Fruit fly (Drosophila melanogaster) whole organism: ENCODE results near the gene Sptz.

Experiments used
- CG8478 ChIP-seq: fragments of >200 bp; optimal IDR thresholded peaks from 2 replicates; lab custom pipeline; 2018; ENCODE audit warnings: inconsistent platforms
- Dll ChIP-seq: fragments of >200 bp; optimal IDR thresholded peaks from 2 replicates; lab custom pipeline; 2017
- EcR ChIP-seq, 2 experiments: fragments of >200 bp; optimal IDR thresholded peaks; 2 replicates each; lab custom pipeline; 2017; ENCODE audit warnings: missing biosample characterization in 2 of 2, missing genetic modification characterization in 2 of 2, missing genetic modification reagents in 2 of 2
- pan ChIP-seq: fragments of >200 bp; optimal IDR thresholded peaks from 2 replicates; lab custom pipeline; 2017
- psq ChIP-seq: fragments of >200 bp; optimal IDR thresholded peaks from 2 replicates; lab custom pipeline; 2017
- usp ChIP-seq: fragments of >200 bp; optimal IDR thresholded peaks from 2 replicates; lab custom pipeline; 2017; ENCODE audit warnings: missing biosample characterization, missing genetic modification characterization, mixed read lengths

DNA sequence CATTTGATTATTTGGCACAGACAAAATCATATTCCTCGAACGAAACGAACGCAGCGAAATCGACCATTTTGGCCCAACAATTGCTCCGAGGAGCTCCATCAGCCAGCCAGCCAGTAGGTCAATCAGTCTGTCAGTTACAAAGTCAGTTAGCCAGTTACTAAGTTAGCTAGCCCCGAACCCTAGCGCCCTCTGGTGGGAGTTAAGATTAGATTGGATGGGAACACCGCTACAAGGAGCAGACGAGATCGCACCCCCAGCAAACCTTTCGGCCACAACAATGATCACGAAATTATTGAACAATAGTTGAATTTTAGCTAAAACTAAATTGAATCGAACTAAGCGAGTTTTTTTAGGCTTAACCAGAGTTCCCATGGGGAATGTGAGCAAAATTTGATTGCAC, 28.0 kb upstream of the Sptz start:
- no peak for TF ChIP-seq EcR (GFP tag; optimal IDR thresholded peaks at IDR 0.05; lab: Kevin White, UChicago)
- no peak for TF ChIP-seq CG8478 (lab: Kevin White, UChicago)
- no peak for TF ChIP-seq Dll (lab: Kevin White, UChicago)
- no peak for TF ChIP-seq usp
- no peak for TF ChIP-seq pan (lab: Kevin White, UChicago)
- no peak for TF ChIP-seq psq (lab: Kevin White, UChicago)
